Worm (Caenorhabditis elegans): ENCODE results near the gene scl-5.

DNA sequence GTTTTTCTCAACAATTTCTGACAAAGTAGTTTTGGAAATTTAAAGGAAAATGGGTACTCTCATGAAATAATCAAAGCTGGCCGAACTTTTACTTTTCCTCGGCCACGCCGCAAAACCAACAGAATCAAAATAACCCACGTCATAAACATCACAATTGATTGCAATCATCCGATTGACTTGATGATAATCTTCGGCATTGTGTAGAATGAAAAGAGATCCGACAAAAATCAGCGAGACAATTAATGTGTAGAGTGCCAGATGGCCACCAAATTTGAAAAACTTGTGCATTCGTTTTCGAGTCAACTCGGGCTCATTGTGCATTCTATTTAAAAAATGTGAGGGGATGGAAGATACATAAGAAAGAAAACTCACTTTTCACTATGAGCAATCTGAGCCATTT is 27.0 kb upstream of the scl-5 start:
- TF ChIP-seq ama-1 (optimal IDR thresholded peaks at IDR 0.05) (no peak), che-1 (tag; optimal IDR thresholded peaks at IDR 0.05) (no peak)
